5 worm cellular contexts compared by ENCODE assay signal in the genomic region with DNA sequence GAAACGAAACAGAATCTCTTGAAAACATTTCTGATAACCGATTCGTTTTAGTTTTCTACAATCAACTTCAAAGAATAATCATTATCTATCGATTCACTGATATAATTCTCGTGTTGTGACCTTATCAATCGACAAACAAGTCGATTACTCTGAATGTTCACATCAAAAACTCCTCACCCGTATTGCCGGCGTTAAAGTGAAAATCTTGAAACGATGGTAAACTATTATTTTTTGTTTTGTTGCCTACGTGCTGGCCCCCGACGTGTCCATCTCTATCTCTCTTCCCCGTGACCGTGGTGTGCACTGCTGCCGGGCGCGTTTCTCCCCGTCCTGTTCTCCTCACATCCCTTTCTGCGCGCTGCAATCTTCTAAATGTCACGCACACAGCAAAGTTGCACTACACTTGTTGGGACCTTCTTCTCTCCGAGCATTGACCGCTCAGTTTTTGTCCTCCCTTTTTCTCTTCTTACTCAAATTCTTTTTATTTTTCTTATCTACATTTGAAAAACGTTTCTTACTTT.
TF ChIP-seq lines count a peak whose summit lies in the region.

No protein-coding gene starts in this region.

TF ChIP-seq in whole organism, L1 larva, 84 proteins besides CTCF, POLR2A, EP300 and RAD21 (continued from another document and continues in another):
- TF ChIP-seq snpc-4 (tag; optimal IDR thresholded peaks at IDR 0.05; lab: Kevin White, UChicago) (no peak), alr-1 (tag; optimal IDR thresholded peaks at IDR 0.05; lab: Kevin White, UChicago; ENCODE audit: borderline replicate concordance) (no peak), lin-35 (GFP tag; optimal IDR thresholded peaks at IDR 0.05; lab: Kevin White, UChicago) (peak in 1 of 2 experiments; percentile 52), pqm-1 (tag; optimal IDR thresholded peaks at IDR 0.05; lab: Kevin White, UChicago) (peak; percentile 25), blmp-1 (tag; optimal IDR thresholded peaks at IDR 0.05; lab: Kevin White, UChicago) (peak; percentile 14), jun-1 (tag; optimal IDR thresholded peaks at IDR 0.05; lab: Kevin White, UChicago) (no peak), zag-1 (tag; optimal IDR thresholded peaks at IDR 0.05; lab: Kevin White, UChicago) (no peak), dsc-1 (tag; optimal IDR thresholded peaks at IDR 0.05; lab: Kevin White, UChicago) (peak; percentile 35), nhr-47 (tag; optimal IDR thresholded peaks at IDR 0.05; lab: Kevin White, UChicago) (peak; percentile 48), fkh-10 (GFP tag; optimal IDR thresholded peaks at IDR 0.05; lab: Kevin White, UChicago) (peak; percentile 34), skn-1 (tag; optimal IDR thresholded peaks at IDR 0.05; lab: Kevin White, UChicago) (peak; percentile 34), nhr-19 (GFP tag; conservative IDR thresholded peaks at IDR 0.05; lab: Robert Waterston, UW) (peak; percentile 51; the same call in 1 of the 2 replicates), tbx-2 (tag; optimal IDR thresholded peaks at IDR 0.05; lab: Kevin White, UChicago) (peak; percentile 54), isw-1 (GFP tag; IDR thresholded peaks at IDR 0.05; lab: Robert Waterston, UW) (no peak), F16B12.6 (tag; optimal IDR thresholded peaks at IDR 0.05; lab: Kevin White, UChicago) (no peak), ceh-8 (GFP tag; optimal IDR thresholded peaks at IDR 0.05; lab: Kevin White, UChicago) (no peak), hlh-17 (GFP tag; optimal IDR thresholded peaks at IDR 0.05; lab: Kevin White, UChicago; ENCODE audit: borderline replicate concordance) (no peak), nhr-237 (tag; optimal IDR thresholded peaks at IDR 0.05; lab: Kevin White, UChicago) (no peak), zip-4 (GFP tag; optimal IDR thresholded peaks at IDR 0.05; lab: Kevin White, UChicago) (no peak), egl-13 (tag; optimal IDR thresholded peaks at IDR 0.05; lab: Kevin White, UChicago) (no peak), unc-130 (tag; optimal IDR thresholded peaks at IDR 0.05; lab: Kevin White, UChicago) (peak; percentile 38), sox-4 (tag; optimal IDR thresholded peaks at IDR 0.05; lab: Kevin White, UChicago) (no peak), tlp-1 (tag; optimal IDR thresholded peaks at IDR 0.05; lab: Kevin White, UChicago) (no peak), pag-3 (tag; optimal IDR thresholded peaks at IDR 0.05; lab: Kevin White, UChicago; ENCODE audit: borderline replicate concordance, insufficient read depth) (peak; percentile 24)

TF ChIP-seq in whole organism, L2 larva, 48 proteins besides CTCF, POLR2A, EP300 and RAD21 (continued from another document):
- TF ChIP-seq lsy-2 (tag; optimal IDR thresholded peaks at IDR 0.05; lab: Kevin White, UChicago), result peak in 1 of 2 experiments; percentile 56
- TF ChIP-seq ZK546.5 (tag; optimal IDR thresholded peaks at IDR 0.05; lab: Kevin White, UChicago), result no peak
- no peak for TF ChIP-seq mbf-1 (tag; optimal IDR thresholded peaks at IDR 0.05; lab: Kevin White, UChicago)
- no peak for TF ChIP-seq alr-1 (tag; optimal IDR thresholded peaks at IDR 0.05; lab: Kevin White, UChicago)
- peak; percentile 59 for TF ChIP-seq F13H6.1 (tag; optimal IDR thresholded peaks at IDR 0.05; lab: Kevin White, UChicago)
- no peak for TF ChIP-seq ztf-11 (tag; optimal IDR thresholded peaks at IDR 0.05; lab: Kevin White, UChicago)
- TF ChIP-seq elt-3 (tag; optimal IDR thresholded peaks at IDR 0.05; lab: Kevin White, UChicago), result no peak
- no peak for TF ChIP-seq mab-5 (tag; optimal IDR thresholded peaks at IDR 0.05; lab: Kevin White, UChicago)
- no peak for TF ChIP-seq unc-62 (GFP tag; optimal IDR thresholded peaks at IDR 0.05; lab: Kevin White, UChicago)
- no peak for TF ChIP-seq ztf-1 (GFP tag; conservative IDR thresholded peaks at IDR 0.05; lab: Robert Waterston, UW)
- no peak for TF ChIP-seq snpc-4 (tag; optimal IDR thresholded peaks at IDR 0.05; lab: Kevin White, UChicago)
- no peak for TF ChIP-seq nhr-237 (tag; optimal IDR thresholded peaks at IDR 0.05; lab: Kevin White, UChicago)
- TF ChIP-seq nhr-11 (tag; optimal IDR thresholded peaks at IDR 0.05; lab: Kevin White, UChicago), result no peak
- TF ChIP-seq nhr-23 (tag; optimal IDR thresholded peaks at IDR 0.05; lab: Kevin White, UChicago), result no peak
- peak; percentile 23 for TF ChIP-seq gmeb-1 (tag; optimal IDR thresholded peaks at IDR 0.05; lab: Kevin White, UChicago)
- TF ChIP-seq nhr-12 (tag; optimal IDR thresholded peaks at IDR 0.05; lab: Kevin White, UChicago), result no peak
- TF ChIP-seq unc-55 (GFP tag; optimal IDR thresholded peaks at IDR 0.05; lab: Kevin White, UChicago), result no peak
- no peak for TF ChIP-seq R02D3.7 (tag; optimal IDR thresholded peaks at IDR 0.05; lab: Kevin White, UChicago)

TF ChIP-seq in whole organism, L3 larva, 47 proteins besides CTCF, POLR2A, EP300 and RAD21 (continued from another document):
- no peak for TF ChIP-seq ZK546.5 (tag; optimal IDR thresholded peaks at IDR 0.05; lab: Kevin White, UChicago)
- no peak for TF ChIP-seq skn-1 (tag; optimal IDR thresholded peaks at IDR 0.05; lab: Kevin White, UChicago)
- no peak for TF ChIP-seq eor-1 (tag; optimal IDR thresholded peaks at IDR 0.05; lab: Kevin White, UChicago)
- TF ChIP-seq ceh-28 (tag; optimal IDR thresholded peaks at IDR 0.05; lab: Kevin White, UChicago), result peak; percentile 53
- TF ChIP-seq elt-3 (tag; optimal IDR thresholded peaks at IDR 0.05; lab: Kevin White, UChicago), result no peak
- TF ChIP-seq pha-4 (tag; optimal IDR thresholded peaks at IDR 0.05; lab: Kevin White, UChicago), result peak; percentile 45
- no peak for TF ChIP-seq nhr-11 (tag; optimal IDR thresholded peaks at IDR 0.05; lab: Kevin White, UChicago)
- no peak for TF ChIP-seq fkh-10 (GFP tag; optimal IDR thresholded peaks at IDR 0.05; lab: Kevin White, UChicago)
- TF ChIP-seq fos-1 (tag; optimal IDR thresholded peaks at IDR 0.05; lab: Kevin White, UChicago), result no peak
- TF ChIP-seq nhr-67 (tag; optimal IDR thresholded peaks at IDR 0.05; lab: Kevin White, UChicago), result no peak
- no peak for TF ChIP-seq nhr-77 (tag; optimal IDR thresholded peaks at IDR 0.05; lab: Kevin White, UChicago)
- no peak for TF ChIP-seq daf-12 (tag; optimal IDR thresholded peaks at IDR 0.05; lab: Kevin White, UChicago)
- peak; percentile 43 for TF ChIP-seq nfya-1 (tag; optimal IDR thresholded peaks at IDR 0.05; lab: Kevin White, UChicago; ENCODE audit: insufficient read depth)
- no peak for TF ChIP-seq lin-15B (tag; optimal IDR thresholded peaks at IDR 0.05; lab: Kevin White, UChicago)
- peak; percentile 75 for TF ChIP-seq pqm-1 (tag; optimal IDR thresholded peaks at IDR 0.05; lab: Kevin White, UChicago)

TF ChIP-seq in whole organism, L4 larva, 104 proteins besides CTCF, POLR2A, EP300 and RAD21 (continued from another document):
- peak; percentile 9; the same call in 1 of the 2 replicates for TF ChIP-seq lin-1 (GFP tag; IDR thresholded peaks at IDR 0.05; lab: Robert Waterston, UW)
- peak; percentile 54; the same call in 1 of the 2 replicates for TF ChIP-seq ctbp-1 (GFP tag; IDR thresholded peaks at IDR 0.05; lab: Robert Waterston, UW)
- peak; percentile 92 for TF ChIP-seq hlh-30 (tag; optimal IDR thresholded peaks at IDR 0.05; lab: Kevin White, UChicago; ENCODE audit: insufficient read depth)
- TF ChIP-seq rbr-2 (tag; optimal IDR thresholded peaks at IDR 0.05; lab: Kevin White, UChicago), result peak; percentile 43
- TF ChIP-seq ama-1 (optimal IDR thresholded peaks at IDR 0.05; lab: Kevin White, UChicago), result peak; percentile 38
- TF ChIP-seq nhr-102 (tag; optimal IDR thresholded peaks at IDR 0.05; lab: Kevin White, UChicago), result peak; percentile 39
- TF ChIP-seq nhr-11 (tag; optimal IDR thresholded peaks at IDR 0.05; lab: Kevin White, UChicago), result peak; percentile 57
- TF ChIP-seq mdl-1 (tag; optimal IDR thresholded peaks at IDR 0.05; lab: Kevin White, UChicago), result peak; percentile 31 to 78
- peak in 1 of 2 experiments; percentile 48 for TF ChIP-seq daf-16 (GFP tag; optimal IDR thresholded peaks at IDR 0.05; lab: Kevin White, UChicago)
- peak; percentile 96 for TF ChIP-seq daf-16 (tag; optimal IDR thresholded peaks at IDR 0.05; lab: Kevin White, UChicago)

TF ChIP-seq in whole organism, young adult, 124 proteins besides CTCF, POLR2A, EP300 and RAD21 (continued from another document):
- no peak for TF ChIP-seq unc-130 (GFP tag; optimal IDR thresholded peaks at IDR 0.05; lab: Kevin White, UChicago)
- TF ChIP-seq lag-1 (GFP tag; IDR thresholded peaks at IDR 0.05; lab: Robert Waterston, UW), result no peak
- TF ChIP-seq aptf-2 (GFP tag; conservative IDR thresholded peaks at IDR 0.05; lab: Robert Waterston, UW), result no peak
- TF ChIP-seq nhr-120 (GFP tag; IDR thresholded peaks at IDR 0.05; lab: Robert Waterston, UW), result no peak
- peak; percentile 52 for TF ChIP-seq attf-5 (GFP tag; optimal IDR thresholded peaks at IDR 0.05; lab: Kevin White, UChicago)
- no peak for TF ChIP-seq F57C9.4 (tag; optimal IDR thresholded peaks at IDR 0.05; lab: Kevin White, UChicago)
- no peak for TF ChIP-seq mel-28 (tag; optimal IDR thresholded peaks at IDR 0.05; lab: Kevin White, UChicago; ENCODE audit: borderline replicate concordance)
- no peak for TF ChIP-seq F10E7.11 (tag; optimal IDR thresholded peaks at IDR 0.05; lab: Kevin White, UChicago)
- TF ChIP-seq nhr-80 (tag; optimal IDR thresholded peaks at IDR 0.05; lab: Kevin White, UChicago), result peak; percentile 89
- TF ChIP-seq K12H6.12 (tag; optimal IDR thresholded peaks at IDR 0.05; lab: Kevin White, UChicago), result peak; percentile 11
- no peak for TF ChIP-seq akir-1 (GFP tag; optimal IDR thresholded peaks at IDR 0.05; lab: Kevin White, UChicago)
- no peak for TF ChIP-seq F23B12.7 (tag; optimal IDR thresholded peaks at IDR 0.05; lab: Kevin White, UChicago; ENCODE audit: insufficient read depth)
- no peak for TF ChIP-seq Y95B8A.8 (GFP tag; IDR thresholded peaks at IDR 0.05; lab: Robert Waterston, UW)
- TF ChIP-seq K11D2.4 (GFP tag; IDR thresholded peaks at IDR 0.05; lab: Robert Waterston, UW), result 0 out of 2 replicates have a peak, but pooled peaks have one; percentile 20
- no peak for TF ChIP-seq ztf-22 (GFP tag; optimal IDR thresholded peaks at IDR 0.05; lab: Kevin White, UChicago)
- peak; percentile 19 for TF ChIP-seq ZK185.1 (tag; optimal IDR thresholded peaks at IDR 0.05; lab: Kevin White, UChicago; ENCODE audit: poor library complexity, severe bottlenecking)
- no peak for TF ChIP-seq sdz-38 (tag; optimal IDR thresholded peaks at IDR 0.05; lab: Kevin White, UChicago)
- TF ChIP-seq mcd-1 (GFP tag; IDR thresholded peaks at IDR 0.05; lab: Robert Waterston, UW), result no peak
- TF ChIP-seq zim-3 (tag; optimal IDR thresholded peaks at IDR 0.05; lab: Kevin White, UChicago), result no peak
- no peak for TF ChIP-seq gei-17 (GFP tag; optimal IDR thresholded peaks at IDR 0.05; lab: Kevin White, UChicago)
- no peak for TF ChIP-seq hlh-12 (tag; optimal IDR thresholded peaks at IDR 0.05; lab: Kevin White, UChicago)
- no peak for TF ChIP-seq mxl-1 (tag; optimal IDR thresholded peaks at IDR 0.05; lab: Kevin White, UChicago)
- no peak for TF ChIP-seq nfya-2 (GFP tag; IDR thresholded peaks at IDR 0.05; lab: Robert Waterston, UW)
- no peak for TF ChIP-seq dpff-1 (tag; optimal IDR thresholded peaks at IDR 0.05; lab: Kevin White, UChicago)
- no peak for TF ChIP-seq ets-4 (GFP tag; optimal IDR thresholded peaks at IDR 0.05; lab: Kevin White, UChicago)
- peak; percentile 32 for TF ChIP-seq lin-40 (tag; optimal IDR thresholded peaks at IDR 0.05; lab: Kevin White, UChicago)
- TF ChIP-seq lin-35 (GFP tag; optimal IDR thresholded peaks at IDR 0.05; lab: Kevin White, UChicago), result no peak
